Fruit fly (Drosophila melanogaster): ENCODE data around the gene CG42353.

DNA sequence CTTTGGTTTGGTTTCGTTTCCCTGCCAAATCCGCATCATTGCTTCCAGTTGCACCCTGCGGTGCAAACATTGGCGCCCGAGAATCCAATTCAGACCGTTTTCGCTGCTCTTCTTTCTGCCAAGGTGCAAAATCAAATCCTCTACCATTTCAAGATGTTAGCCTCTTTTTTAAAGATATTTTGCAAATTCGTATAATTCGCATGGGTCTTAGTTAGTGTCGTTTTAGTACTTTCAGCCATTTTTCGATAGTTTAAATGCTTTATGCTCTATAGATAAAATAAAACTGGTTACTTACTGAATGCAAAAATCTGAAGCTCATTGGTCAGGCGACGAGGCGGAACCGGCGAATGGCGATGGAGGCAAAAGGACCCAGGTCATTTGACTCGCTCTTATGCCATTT is 6.9 kb upstream of the CG42353 start:
- peak in 1 of 2 experiments; percentile 38 for TF ChIP-seq foxo (GFP tag; optimal IDR thresholded peaks at IDR 0.05)
- peak; percentile 35 for TF ChIP-seq woc (GFP tag; optimal IDR thresholded peaks at IDR 0.05)
- no peak for TF ChIP-seq rgr (GFP tag; optimal IDR thresholded peaks at IDR 0.05)
- TF ChIP-seq Dif (GFP tag; optimal IDR thresholded peaks at IDR 0.05; ENCODE audit: partially characterized antibody), result no peak
- peak; percentile 17 for TF ChIP-seq br (GFP tag; optimal IDR thresholded peaks at IDR 0.05)
- TF ChIP-seq sv (GFP tag; optimal IDR thresholded peaks at IDR 0.05), result no peak
- TF ChIP-seq Hr83 (GFP tag; optimal IDR thresholded peaks at IDR 0.05; ENCODE audit: poor library complexity, severe bottlenecking), result no peak
- TF ChIP-seq dmrt93B (GFP tag; optimal IDR thresholded peaks at IDR 0.05), result no peak
- peak; percentile 7 for TF ChIP-seq h (GFP tag; optimal IDR thresholded peaks at IDR 0.05)
- peak; percentile 3 for TF ChIP-seq psq (GFP tag; optimal IDR thresholded peaks at IDR 0.05)
- TF ChIP-seq Rel (GFP tag; optimal IDR thresholded peaks at IDR 0.05), result no peak
- TF ChIP-seq Rel (tag; optimal IDR thresholded peaks at IDR 0.05), result no peak
- TF ChIP-seq GATAd (GFP tag; optimal IDR thresholded peaks at IDR 0.05), result no peak
- no peak for TF ChIP-seq jim (GFP tag; optimal IDR thresholded peaks at IDR 0.05)
